Fruit fly (Drosophila melanogaster) whole organism, embryonic: ENCODE results near the gene Rab9.
A peak's percentile ranks its signal among the peaks of the same experiment; 100 is the strongest.

ENCODE experiments used
- ATbp ChIP-seq: fragments of 200-800 bp; sonication (Bioruptor generic); optimal IDR thresholded peaks from 2 replicates; lab custom pipeline; 2017; ENCODE audit warnings: missing biosample characterization, mild to moderate bottlenecking, missing genetic modification characterization, missing genetic modification reagents
- B-H1 ChIP-seq: fragments of 200-800 bp; sonication (Bioruptor generic); IDR thresholded peaks from 3 replicates; pipeline ENCODE4 v1.3.6; 2022; ENCODE audit warnings: missing biosample characterization, missing genetic modification characterization
- Blimp-1 ChIP-seq: fragments of 200-800 bp; sonication (Bioruptor generic); optimal IDR thresholded peaks from 3 replicates; lab custom pipeline; 2018; ENCODE audit warnings: missing biosample characterization, missing genetic modification characterization, mild to moderate bottlenecking, moderate library complexity, missing genetic modification reagents
- CG10462 ChIP-seq: fragments of 200-800 bp; sonication (Bioruptor generic); optimal IDR thresholded peaks from 2 replicates; lab custom pipeline; 2016; ENCODE audit warnings: missing biosample characterization, missing genetic modification characterization
- CG11398 ChIP-seq: fragments of 200-800 bp; sonication (Bioruptor generic); optimal IDR thresholded peaks from 2 replicates; lab custom pipeline; 2016; ENCODE audit warnings: missing biosample characterization, missing genetic modification characterization
- CG11504 ChIP-seq: fragments of 200-800 bp; sonication (Bioruptor generic); optimal IDR thresholded peaks from 3 replicates; lab custom pipeline; 2019; ENCODE audit warnings: missing biosample characterization, mild to moderate bottlenecking, missing genetic modification characterization, moderate library complexity
- CG11696 ChIP-seq: fragments of 200-800 bp; sonication (Bioruptor generic); IDR thresholded peaks from 2 replicates; pipeline ENCODE4 v1.3.6; 2022; ENCODE audit warnings: missing biosample characterization, missing genetic modification characterization
- CG13123 ChIP-seq: fragments of 200-800 bp; sonication (Bioruptor generic); optimal IDR thresholded peaks from 2 replicates; lab custom pipeline; 2016; ENCODE audit warnings: missing biosample characterization, missing genetic modification characterization
- CG13287 ChIP-seq: fragments of 200-800 bp; sonication (Bioruptor generic); IDR thresholded peaks from 2 replicates; pipeline ENCODE4 v1.3.6; 2022; ENCODE audit warnings: missing biosample characterization, missing genetic modification characterization; ENCODE audit not compliant: partially characterized antibody
- CG14050 ChIP-seq: fragments of 200-800 bp; sonication (Bioruptor generic); IDR thresholded peaks from 3 replicates; pipeline ENCODE4 v1.3.6; 2022; ENCODE audit warnings: missing biosample characterization, missing genetic modification characterization
- CG15514 ChIP-seq: fragments of 200-800 bp; sonication (Bioruptor generic); optimal IDR thresholded peaks from 3 replicates; lab custom pipeline; 2017; ENCODE audit warnings: missing biosample characterization, missing genetic modification characterization, mild to moderate bottlenecking, moderate library complexity, missing genetic modification reagents
- CG15601 ChIP-seq: fragments of 200-800 bp; sonication (Bioruptor generic); optimal IDR thresholded peaks from 3 replicates; lab custom pipeline; 2019; ENCODE audit warnings: missing biosample characterization, mild to moderate bottlenecking, missing genetic modification characterization, moderate library complexity
- CG15696 ChIP-seq: fragments of 200-800 bp; sonication (Bioruptor generic); optimal IDR thresholded peaks from 2 replicates; lab custom pipeline; 2019; ENCODE audit warnings: missing biosample characterization, mild to moderate bottlenecking, missing genetic modification characterization, moderate library complexity
- CG17359 ChIP-seq: fragments of 200-800 bp; sonication (Bioruptor generic); optimal IDR thresholded peaks from 3 replicates; lab custom pipeline; 2018; ENCODE audit warnings: missing biosample characterization, mild to moderate bottlenecking, missing genetic modification characterization, moderate library complexity
- CG17612 ChIP-seq: fragments of 200-800 bp; sonication (Bioruptor generic); IDR thresholded peaks from 2 replicates; pipeline ENCODE4 v1.3.6; 2022; ENCODE audit warnings: missing biosample characterization, missing genetic modification characterization
- CG2129 ChIP-seq: fragments of 200-800 bp; sonication (Bioruptor generic); IDR thresholded peaks from 2 replicates; pipeline ENCODE4 v1.3.6; 2022; ENCODE audit warnings: missing biosample characterization, missing genetic modification characterization; ENCODE audit not compliant: partially characterized antibody
- CG3281 ChIP-seq: fragments of 200-800 bp; sonication (Bioruptor generic); optimal IDR thresholded peaks from 3 replicates; lab custom pipeline; 2017; ENCODE audit warnings: missing biosample characterization, mild to moderate bottlenecking, missing genetic modification characterization
- CG3407 ChIP-seq: fragments of 200-800 bp; sonication (Bioruptor generic); optimal IDR thresholded peaks from 2 replicates; lab custom pipeline; 2018; ENCODE audit warnings: missing biosample characterization, mild to moderate bottlenecking, missing genetic modification characterization
- Chrac-16 ChIP-seq: fragments of 200-800 bp; sonication (Bioruptor generic); optimal IDR thresholded peaks from 3 replicates; lab custom pipeline; 2016; ENCODE audit warnings: missing biosample characterization, missing genetic modification characterization
- Deaf1 ChIP-seq: fragments of 200-800 bp; optimal IDR thresholded peaks from 3 replicates; lab custom pipeline; 2019; ENCODE audit warnings: missing biosample characterization, mild to moderate bottlenecking, missing genetic modification characterization, moderate library complexity
- Dip3 ChIP-seq: fragments of 200-800 bp; sonication (Bioruptor generic); optimal IDR thresholded peaks from 3 replicates; lab custom pipeline; 2016; ENCODE audit warnings: missing biosample characterization, missing genetic modification characterization
- Drgx ChIP-seq: fragments of 200-800 bp; sonication (Bioruptor generic); IDR thresholded peaks from 2 replicates; pipeline ENCODE4 v1.3.6; 2022; ENCODE audit warnings: missing biosample characterization, missing genetic modification characterization
- Gug ChIP-seq: fragments of 200-800 bp; sonication (Bioruptor generic); IDR thresholded peaks from 4 replicates; pipeline ENCODE4 v1.3.6; 2022; ENCODE audit warnings: missing biosample characterization, missing genetic modification characterization
- Lpt ChIP-seq: fragments of >200 bp; optimal IDR thresholded peaks from 2 replicates; lab custom pipeline; 2018; ENCODE audit warnings: missing biosample characterization, missing genetic modification characterization
- Max ChIP-seq: fragments of 200-800 bp; sonication (Bioruptor generic); optimal IDR thresholded peaks from 2 replicates; lab custom pipeline; 2016; ENCODE audit warnings: missing biosample characterization, mild to moderate bottlenecking, missing genetic modification characterization
- Med ChIP-seq: fragments of 200-800 bp; sonication (Bioruptor generic); peaks from one replicate; lab custom pipeline; 2016; ENCODE audit warnings: missing biosample characterization, missing genetic modification characterization, mild to moderate bottlenecking, inconsistent platforms, moderate library complexity
- NK7.1 ChIP-seq: fragments of 200-800 bp; sonication (Bioruptor generic); optimal IDR thresholded peaks from 3 replicates; lab custom pipeline; 2016; ENCODE audit warnings: missing biosample characterization, missing genetic modification characterization
- Oli ChIP-seq: fragments of 200-800 bp; sonication (Bioruptor generic); optimal IDR thresholded peaks from 2 replicates; lab custom pipeline; 2018; ENCODE audit warnings: missing biosample characterization, mild to moderate bottlenecking, missing genetic modification characterization, moderate library complexity
- Rfx ChIP-seq: fragments of 200-800 bp; sonication (Bioruptor generic); IDR thresholded peaks from 2 replicates; pipeline ENCODE4 v1.3.6; 2022; ENCODE audit warnings: missing biosample characterization, missing genetic modification characterization
- Sox100B ChIP-seq: fragments of 200-800 bp; sonication (Bioruptor generic); optimal IDR thresholded peaks from 3 replicates; lab custom pipeline; 2018; ENCODE audit warnings: missing biosample characterization, mild to moderate bottlenecking, missing genetic modification characterization
- ab ChIP-seq: fragments of 200-800 bp; sonication (Bioruptor generic); optimal IDR thresholded peaks from 2 replicates; lab custom pipeline; 2016; ENCODE audit warnings: missing biosample characterization, missing genetic modification characterization
- ato ChIP-seq: fragments of 200-800 bp; sonication (Bioruptor generic); IDR thresholded peaks from 2 replicates; pipeline ENCODE4 v1.3.6; 2022; ENCODE audit warnings: missing biosample characterization, missing genetic modification characterization; ENCODE audit not compliant: partially characterized antibody
- bab2 ChIP-seq: fragments of 200-800 bp; sonication (Bioruptor generic); optimal IDR thresholded peaks from 2 replicates; lab custom pipeline; 2016; ENCODE audit warnings: missing biosample characterization, missing genetic modification characterization
- cas ChIP-seq: fragments of 200-800 bp; sonication (Bioruptor generic); IDR thresholded peaks from 2 replicates; pipeline ENCODE4 v1.3.6; 2022; ENCODE audit warnings: missing biosample characterization, missing genetic modification characterization
- gt ChIP-seq: fragments of 200-800 bp; sonication (Bioruptor generic); IDR thresholded peaks from 2 replicates; pipeline ENCODE4 v1.3.6; 2022; ENCODE audit warnings: missing biosample characterization, missing genetic modification characterization
- kay ChIP-seq: fragments of 200-800 bp; sonication (Bioruptor generic); optimal IDR thresholded peaks from 2 replicates; lab custom pipeline; 2016; ENCODE audit warnings: missing biosample characterization, missing genetic modification characterization
- lov ChIP-seq, 2 experiments: fragments of 200-800 bp in 1 of 2; fragments of >200 bp in 1 of 2; sonication (Bioruptor generic) in 1 of 2; IDR thresholded peaks in 1 of 2; optimal IDR thresholded peaks in 1 of 2; 2 replicates in 1 of 2; 3 replicates in 1 of 2; pipeline versions ENCODE4 v1.3.6 to Lab custom; 2017 to 2022; ENCODE audit warnings: missing biosample characterization in 1 of 2, missing genetic modification characterization in 1 of 2
- maf-S ChIP-seq: fragments of 200-800 bp; sonication (Bioruptor generic); optimal IDR thresholded peaks from 2 replicates; lab custom pipeline; 2016; ENCODE audit warnings: missing biosample characterization, missing genetic modification characterization
- mirr ChIP-seq: fragments of 200-800 bp; sonication (Bioruptor generic); optimal IDR thresholded peaks from 3 replicates; lab custom pipeline; 2018; ENCODE audit warnings: missing biosample characterization, mild to moderate bottlenecking, missing genetic modification characterization
- otp ChIP-seq: fragments of 200-800 bp; sonication (Bioruptor generic); IDR thresholded peaks from 3 replicates; pipeline ENCODE4, ENCODE4 v1.3.6; 2022; ENCODE audit warnings: missing biosample characterization, missing genetic modification characterization
- pnt ChIP-seq: fragments of 200-800 bp; sonication (Bioruptor generic); optimal IDR thresholded peaks from 3 replicates; lab custom pipeline; 2016; ENCODE audit warnings: missing biosample characterization, missing genetic modification characterization
- seq ChIP-seq: fragments of 200-800 bp; sonication (Bioruptor generic); IDR thresholded peaks from 2 replicates; pipeline ENCODE4 v1.3.6; 2022; ENCODE audit warnings: missing biosample characterization, missing genetic modification characterization
- tap ChIP-seq: fragments of 200-800 bp; optimal IDR thresholded peaks from 3 replicates; lab custom pipeline; 2019; ENCODE audit warnings: missing biosample characterization, mild to moderate bottlenecking, missing genetic modification characterization, moderate library complexity
- tna ChIP-seq: fragments of 200-800 bp; sonication (Bioruptor generic); IDR thresholded peaks from 2 replicates; pipeline ENCODE4 v1.3.6; 2022; ENCODE audit warnings: missing biosample characterization, missing genetic modification characterization; ENCODE audit not compliant: partially characterized antibody
- trem ChIP-seq: fragments of 200-800 bp; optimal IDR thresholded peaks from 3 replicates; lab custom pipeline; 2019; ENCODE audit warnings: missing biosample characterization, mild to moderate bottlenecking, missing genetic modification characterization, moderate library complexity
- tup ChIP-seq: fragments of 200-800 bp; sonication (Bioruptor generic); optimal IDR thresholded peaks from 2 replicates; lab custom pipeline; 2016; ENCODE audit warnings: missing biosample characterization, mild to moderate bottlenecking, missing genetic modification characterization, moderate library complexity
- unpg ChIP-seq: fragments of 200-800 bp; sonication (Bioruptor generic); optimal IDR thresholded peaks from 3 replicates; lab custom pipeline; 2018; ENCODE audit warnings: missing biosample characterization, mild to moderate bottlenecking, missing genetic modification characterization, moderate library complexity
- wek ChIP-seq: fragments of 200-800 bp; sonication (Bioruptor generic); optimal IDR thresholded peaks from 3 replicates; lab custom pipeline; 2018; ENCODE audit warnings: missing biosample characterization, mild to moderate bottlenecking, missing genetic modification characterization, moderate library complexity

Gene Rab9

dm6 chr2L:19398317-19399234, 33.8 kb upstream of the Rab9 start, which contains the start of gene CG17544 (continued):
- TF ChIP-seq tup (GFP tag; lab: Kevin White, UChicago), result no peak
- TF ChIP-seq Sox100B, result peak; percentile 88
- peak; percentile 43 for TF ChIP-seq CG10462 (GFP tag; lab: Kevin White, UChicago)
- peak; percentile 76 for TF ChIP-seq CG17359 (tag; lab: Kevin White, UChicago)
- no peak for TF ChIP-seq B-H1 (GFP tag; lab: Robert Waterston, UW)
- TF ChIP-seq Oli, result peak; percentile 85
- TF ChIP-seq CG15601 (tag; lab: Kevin White, UChicago), result peak; percentile 81
- TF ChIP-seq maf-S (GFP tag; lab: Kevin White, UChicago), result no peak
- no peak for TF ChIP-seq Max (GFP tag; lab: Kevin White, UChicago)
- TF ChIP-seq CG13287, result peak; percentile 49; the same call in 1 of the 2 replicates
- TF ChIP-seq Deaf1, result peak; percentile 70
- peak; percentile 72 for TF ChIP-seq tap (tag; lab: Kevin White, UChicago)
- TF ChIP-seq CG14050 (GFP tag; lab: Robert Waterston, UW), result no peak; the same call in 2 of the 3 replicates
- TF ChIP-seq pnt (GFP tag; lab: Kevin White, UChicago), result peak; percentile 33
- peak; percentile 23 for TF ChIP-seq CG13123 (GFP tag; lab: Kevin White, UChicago)
- TF ChIP-seq otp (GFP tag; lab: Robert Waterston, UW), result peak; percentile 30; the same call in 1 of the 3 replicates
- TF ChIP-seq tna, result no peak; the same call in 1 of the 2 replicates
- TF ChIP-seq Drgx (GFP tag; lab: Robert Waterston, UW), result peak; percentile 60
- TF ChIP-seq gt (GFP tag; lab: Robert Waterston, UW), result no peak
- TF ChIP-seq Chrac-16 (GFP tag; lab: Kevin White, UChicago), result peak; percentile 59
- peak; percentile 82 for TF ChIP-seq Med (GFP tag; lab: Kevin White, UChicago)
- peak; percentile 40 for TF ChIP-seq CG15514 (GFP tag; lab: Kevin White, UChicago)
- no peak for TF ChIP-seq CG11398 (GFP tag; lab: Kevin White, UChicago)
- no peak for TF ChIP-seq wek (GFP tag; lab: Kevin White, UChicago)
- peak; percentile 86 for TF ChIP-seq CG11504 (tag; lab: Kevin White, UChicago)
- peak; percentile 71 for TF ChIP-seq CG15696 (tag; lab: Kevin White, UChicago)
- TF ChIP-seq cas (GFP tag; lab: Robert Waterston, UW), result no peak
- TF ChIP-seq trem, result peak; percentile 75
- no peak for TF ChIP-seq lov (optimal IDR thresholded peaks at IDR 0.05; lab: Kevin White, UChicago)
- TF ChIP-seq lov (GFP tag; IDR thresholded peaks at IDR 0.05; lab: Robert Waterston, UW), result no peak
- TF ChIP-seq Lpt, result no peak
- no peak for TF ChIP-seq ato (GFP tag; lab: Robert Waterston, UW)
- peak; percentile 54 for TF ChIP-seq kay (GFP tag; lab: Kevin White, UChicago)
- peak; percentile 90 for TF ChIP-seq CG3281 (GFP tag; lab: Kevin White, UChicago)
- TF ChIP-seq ab (GFP tag; lab: Kevin White, UChicago), result no peak
- TF ChIP-seq Blimp-1 (GFP tag; lab: Kevin White, UChicago), result peak; percentile 69
- TF ChIP-seq NK7.1, result no peak
- peak; percentile 70 for TF ChIP-seq ATbp
- TF ChIP-seq CG3407 (GFP tag; lab: Kevin White, UChicago), result peak; percentile 36
- TF ChIP-seq Dip3 (GFP tag; lab: Kevin White, UChicago), result no peak
- peak; percentile 39; the same call in 2 of the 4 replicates for TF ChIP-seq Gug (GFP tag; lab: Robert Waterston, UW)
- peak; percentile 53 for TF ChIP-seq unpg
- TF ChIP-seq CG2129 (GFP tag; lab: Robert Waterston, UW), result no peak
- TF ChIP-seq CG17612 (GFP tag; lab: Robert Waterston, UW), result no peak
- peak; percentile 60 for TF ChIP-seq Rfx
- peak; percentile 68 for TF ChIP-seq mirr (GFP tag; lab: Kevin White, UChicago)
- no peak; the same call in 1 of the 2 replicates for TF ChIP-seq seq
- no peak for TF ChIP-seq bab2
- TF ChIP-seq CG11696 (GFP tag; lab: Robert Waterston, UW), result no peak
